Worm (Caenorhabditis elegans) whole organism, L1 larva: ENCODE results near the gene gst-30.
A peak's percentile ranks its signal among the peaks of the same experiment; 100 is the strongest.

Source experiments
- ama-1 ChIP-seq: fragments of 150-350 bp; optimal IDR thresholded peaks from 2 replicates; lab custom pipeline; 2014
- ceh-8 ChIP-seq: fragments of 200-800 bp; sonication (Bioruptor generic); optimal IDR thresholded peaks from 2 replicates; lab custom pipeline; 2018; ENCODE audit warnings: mild to moderate bottlenecking, missing genetic modification characterization, moderate library complexity, missing compliant biosample characterization
- ceh-82 ChIP-seq, 3 experiments: fragments of 150-350 bp in 1 of 3; sonication (generic microtip) in 2 of 3; optimal IDR thresholded peaks; 2 replicates each; lab custom pipeline; 2014 to 2017; ENCODE audit warnings: missing biosample characterization in 3 of 3, missing genetic modification characterization in 3 of 3
- fkh-8 ChIP-seq: sonication (generic microtip); optimal IDR thresholded peaks from 2 replicates; lab custom pipeline; 2016; ENCODE audit warnings: mild to moderate bottlenecking, missing genetic modification characterization, missing compliant biosample characterization
- lin-13 ChIP-seq: fragments of 150-350 bp; optimal IDR thresholded peaks from 2 replicates; lab custom pipeline; 2014; ENCODE audit warnings: missing biosample characterization, missing genetic modification reagents, missing genetic modification characterization
- lin-15B ChIP-seq: fragments of 150-350 bp; sonication (generic microtip); optimal IDR thresholded peaks from 3 replicates; lab custom pipeline; 2014; ENCODE audit warnings: missing biosample characterization, missing genetic modification characterization
- nhr-28 ChIP-seq: fragments of 150-350 bp; optimal IDR thresholded peaks from 2 replicates; lab custom pipeline; 2014; ENCODE audit warnings: missing biosample characterization, missing genetic modification characterization
- nhr-77 ChIP-seq: fragments of 150-350 bp; optimal IDR thresholded peaks from 2 replicates; lab custom pipeline; 2014; ENCODE audit warnings: missing biosample characterization, missing genetic modification characterization
- nhr-85 ChIP-seq: sonication (generic microtip); peaks from one replicate; lab custom pipeline; 2016; ENCODE audit warnings: missing genetic modification characterization, inconsistent platforms, missing compliant biosample characterization
- pag-3 ChIP-seq: sonication (generic microtip); optimal IDR thresholded peaks from 2 replicates; lab custom pipeline; 2017; ENCODE audit warnings: missing genetic modification characterization, mild to moderate bottlenecking, missing compliant biosample characterization, antibody characterized with exemption, borderline replicate concordance; ENCODE audit not compliant: insufficient read depth
- rnt-1 ChIP-seq: sonication (generic microtip); optimal IDR thresholded peaks from 2 replicates; lab custom pipeline; 2016; ENCODE audit warnings: mild to moderate bottlenecking, missing genetic modification characterization, moderate library complexity, missing compliant biosample characterization
- snpc-4 ChIP-seq: fragments of 150-350 bp; optimal IDR thresholded peaks from 2 replicates; lab custom pipeline; 2014; ENCODE audit warnings: missing biosample characterization, missing genetic modification characterization
- tbx-2 ChIP-seq: sonication (generic microtip); optimal IDR thresholded peaks from 2 replicates; lab custom pipeline; 2016; ENCODE audit warnings: missing genetic modification characterization, missing compliant biosample characterization
- unc-30 ChIP-seq: sonication (generic microtip); optimal IDR thresholded peaks from 2 replicates; lab custom pipeline; 2017; ENCODE audit warnings: missing biosample characterization, missing genetic modification characterization

- TF ChIP-seq lin-13 (GFP tag; lab: Kevin White, UChicago) (no peak), snpc-4 (tag; lab: Kevin White, UChicago) (no peak), lin-15B (tag; lab: Kevin White, UChicago) (no peak), nhr-77 (tag; lab: Kevin White, UChicago) (no peak), rnt-1 (tag; lab: Kevin White, UChicago) (no peak), pag-3 (tag; lab: Kevin White, UChicago) (no peak), ceh-82 (tag; optimal IDR thresholded peaks at IDR 0.05; lab: Kevin White, UChicago) (no peak), ama-1 (lab: Kevin White, UChicago) (no peak), fkh-8 (no peak), unc-30 (tag; lab: Kevin White, UChicago) (no peak), ceh-8 (GFP tag; lab: Kevin White, UChicago) (no peak), nhr-85 (tag; lab: Kevin White, UChicago) (peak; percentile 60), tbx-2 (tag; lab: Kevin White, UChicago) (no peak), nhr-28 (tag; lab: Kevin White, UChicago) (no peak)
Observed at ce11 chrII:4941541-4942206, 6.8 kb upstream of the gst-30 start, which contains the start of gene ZK546.19.
